Fruit fly (Drosophila melanogaster) whole organism, adult: ENCODE data around the gene Peritrophin-15a.
A peak's percentile ranks its signal among the peaks of the same experiment; 100 is the strongest.

Experiments
- CG12768 ChIP-seq: fragments of 200-800 bp; sonication (Bioruptor generic); optimal IDR thresholded peaks from 2 replicates; lab custom pipeline; 2017; ENCODE audit warnings: missing biosample characterization, missing genetic modification characterization, mild to moderate bottlenecking, moderate library complexity, missing genetic modification reagents
- CG1620 ChIP-seq: fragments of 200-800 bp; sonication (Bioruptor generic); optimal IDR thresholded peaks from 2 replicates; lab custom pipeline; 2016; ENCODE audit warnings: missing biosample characterization, missing genetic modification characterization
- CG5204 ChIP-seq: fragments of 200-800 bp; sonication (Bioruptor generic); optimal IDR thresholded peaks from 2 replicates; lab custom pipeline; 2016; ENCODE audit warnings: missing biosample characterization, missing genetic modification characterization
- CG7045 ChIP-seq: fragments of 200-800 bp; sonication (Bioruptor generic); optimal IDR thresholded peaks from 2 replicates; lab custom pipeline; 2017; ENCODE audit warnings: missing biosample characterization, mild to moderate bottlenecking, missing genetic modification characterization
- kay ChIP-seq: fragments of 200-800 bp; sonication (Bioruptor generic); peaks from one replicate; lab custom pipeline; 2016; ENCODE audit warnings: missing biosample characterization, missing genetic modification characterization, borderline replicate concordance
- pad ChIP-seq: fragments of 200-800 bp; sonication (Bioruptor generic); optimal IDR thresholded peaks from 3 replicates; lab custom pipeline; 2017; ENCODE audit warnings: missing biosample characterization, missing genetic modification characterization, mild to moderate bottlenecking, moderate library complexity, missing genetic modification reagents
- toe ChIP-seq: fragments of 200-800 bp; sonication (Bioruptor generic); optimal IDR thresholded peaks from 2 replicates; lab custom pipeline; 2016; ENCODE audit warnings: missing biosample characterization, missing genetic modification characterization

DNA sequence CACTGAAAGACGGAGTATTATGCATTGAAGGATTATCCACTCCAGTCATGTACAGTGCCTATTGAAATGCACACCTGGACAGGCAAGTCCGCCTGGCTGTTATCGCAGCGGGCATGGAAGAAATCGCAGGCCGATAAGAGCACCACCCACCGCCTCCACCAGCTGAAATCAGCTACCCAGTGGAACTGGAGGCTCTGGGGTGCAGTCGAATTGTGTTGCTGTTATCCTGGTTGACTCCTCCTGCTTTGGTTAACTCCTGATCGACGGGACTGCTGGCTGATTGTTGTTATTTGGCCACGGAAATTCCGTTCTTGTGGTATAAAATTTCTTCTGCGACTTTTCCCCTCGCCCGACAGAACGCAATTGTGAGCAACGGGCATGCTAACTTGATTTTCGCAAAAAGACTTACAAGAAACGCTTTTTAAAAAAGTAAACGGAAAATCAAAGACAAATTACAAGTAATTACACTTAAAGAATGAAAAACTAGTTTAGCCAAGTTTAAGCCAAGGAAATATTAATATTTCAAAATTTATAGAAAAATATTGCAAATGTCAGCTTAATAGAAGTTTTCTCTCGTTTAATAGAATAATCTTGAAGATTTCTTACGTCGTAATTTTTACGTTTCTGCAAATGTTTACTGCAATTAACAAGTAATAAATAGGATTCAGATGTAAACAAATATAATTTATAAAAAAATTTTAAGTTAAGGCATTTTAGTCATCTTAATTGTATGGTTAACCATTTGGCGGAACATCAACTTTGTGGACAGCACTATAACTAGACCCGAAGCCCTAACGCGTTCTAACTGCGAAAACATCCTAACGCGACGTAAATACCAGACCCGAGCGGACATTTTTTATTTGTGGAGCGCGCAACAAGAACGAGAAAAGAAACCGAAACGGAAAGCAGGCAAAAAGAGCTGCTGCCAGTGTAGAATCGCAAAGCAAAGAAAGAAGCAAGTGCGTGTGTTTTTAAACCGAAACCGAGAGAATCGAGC, 19.3 kb upstream of the Peritrophin-15a start, which contains the start of the genes CG13398 and Akap200:
- TF ChIP-seq CG7045 (GFP tag; lab: Kevin White, UChicago) = peak; percentile 25
- peak; percentile 61 for TF ChIP-seq CG1620 (GFP tag; lab: Kevin White, UChicago)
- TF ChIP-seq toe (GFP tag; lab: Kevin White, UChicago) = no peak
- TF ChIP-seq kay (GFP tag; lab: Kevin White, UChicago) = no peak
- TF ChIP-seq CG5204 (GFP tag; lab: Kevin White, UChicago) = peak; percentile 60
- TF ChIP-seq CG12768 (GFP tag; lab: Kevin White, UChicago) = peak; percentile 48
- peak; percentile 44 for TF ChIP-seq pad (GFP tag; lab: Kevin White, UChicago)
